Worm (Caenorhabditis elegans): ENCODE measurements around the gene F55C10.4.

F55C10.4 gene

ce11 chrV:11354264-11354663 lies 32.3 kb upstream of the F55C10.4 start:
- no peak for TF ChIP-seq blmp-1 (tag; optimal IDR thresholded peaks at IDR 0.05)
- TF ChIP-seq lin-32 (GFP tag; optimal IDR thresholded peaks at IDR 0.05), result no peak
- TF ChIP-seq ces-1 (GFP tag; optimal IDR thresholded peaks at IDR 0.05), result peak; percentile 52
- TF ChIP-seq snpc-4 (tag; optimal IDR thresholded peaks at IDR 0.05), result no peak
- TF ChIP-seq cnd-1 (tag; optimal IDR thresholded peaks at IDR 0.05), result no peak

- no peak for TF ChIP-seq sem-2 (GFP tag; optimal IDR thresholded peaks at IDR 0.05)
Observed at ce11 chrV:11363575-11363974, 23.0 kb upstream of the F55C10.4 start.

ce11 chrV:11366129-11366528 lies 20.4 kb upstream of the F55C10.4 start, which contains the start of gene dop-5:
Gene dop-5 (minus strand): TSS chrV:11366229.
- TF ChIP-seq flh-1 (GFP tag; optimal IDR thresholded peaks at IDR 0.05), result no peak
- no peak for TF ChIP-seq lsy-2 (tag; optimal IDR thresholded peaks at IDR 0.05)
- TF ChIP-seq unc-62 (GFP tag; optimal IDR thresholded peaks at IDR 0.05), result no peak
- TF ChIP-seq nhr-28 (tag; optimal IDR thresholded peaks at IDR 0.05), result no peak

ce11 chrV:11372284-11372878 lies 14.1 kb upstream of the F55C10.4 start:
- TF ChIP-seq cnd-1 (tag; optimal IDR thresholded peaks at IDR 0.05), result no peak
- TF ChIP-seq ces-1 (GFP tag; optimal IDR thresholded peaks at IDR 0.05), result peak; percentile 73

ce11 chrV:11373918-11374317 lies 12.6 kb upstream of the F55C10.4 start:
- no peak for TF ChIP-seq unc-120 (tag; optimal IDR thresholded peaks at IDR 0.05; ENCODE audit: poor library complexity, severe bottlenecking)
- peak; percentile 92 for TF ChIP-seq zip-8 (tag; optimal IDR thresholded peaks at IDR 0.05)

ce11 chrV:11375150-11375792 lies 11.3 kb upstream of the F55C10.4 start, which contains the start of gene cnb-1:
Gene cnb-1 (plus strand): TSS chrV:11375742.
- TF ChIP-seq lin-32 (GFP tag; optimal IDR thresholded peaks at IDR 0.05) (no peak), ceh-39 (tag; optimal IDR thresholded peaks at IDR 0.05) (no peak), hlh-1 (tag; optimal IDR thresholded peaks at IDR 0.05) (peak; percentile 19), mep-1 (tag; optimal IDR thresholded peaks at IDR 0.05) (peak; percentile 20), nhr-28 (tag; optimal IDR thresholded peaks at IDR 0.05) (no peak), lin-13 (tag; optimal IDR thresholded peaks at IDR 0.05) (no peak), unc-120 (tag; optimal IDR thresholded peaks at IDR 0.05; ENCODE audit: poor library complexity, severe bottlenecking) (peak; percentile 78), nhr-12 (tag; optimal IDR thresholded peaks at IDR 0.05) (no peak), cnd-1 (tag; optimal IDR thresholded peaks at IDR 0.05) (no peak), elt-3 (tag; optimal IDR thresholded peaks at IDR 0.05) (no peak), mls-2 (tag; optimal IDR thresholded peaks at IDR 0.05) (peak; percentile 42), ces-1 (GFP tag; optimal IDR thresholded peaks at IDR 0.05) (peak; percentile 81), nhr-2 (tag; optimal IDR thresholded peaks at IDR 0.05) (no peak), ceh-43 (GFP tag; optimal IDR thresholded peaks at IDR 0.05) (no peak), unc-62 (GFP tag; optimal IDR thresholded peaks at IDR 0.05) (peak; percentile 63), sem-2 (GFP tag; optimal IDR thresholded peaks at IDR 0.05) (no peak), ceh-83 (GFP tag; optimal IDR thresholded peaks at IDR 0.05) (no peak)

ce11 chrV:11379341-11379740 lies 7.2 kb upstream of the F55C10.4 start:
- TF ChIP-seq mls-2 (tag; optimal IDR thresholded peaks at IDR 0.05) (no peak), mep-1 (tag; optimal IDR thresholded peaks at IDR 0.05) (no peak), ces-1 (GFP tag; optimal IDR thresholded peaks at IDR 0.05) (peak; percentile 70), elt-1 (tag; optimal IDR thresholded peaks at IDR 0.05; ENCODE audit: borderline replicate concordance, insufficient read depth) (no peak)

- no peak for TF ChIP-seq elt-1 (tag; optimal IDR thresholded peaks at IDR 0.05; ENCODE audit: borderline replicate concordance, insufficient read depth)
- TF ChIP-seq M03D4.4 (tag; optimal IDR thresholded peaks at IDR 0.05), result no peak
- no peak for TF ChIP-seq lin-13 (tag; optimal IDR thresholded peaks at IDR 0.05)
- TF ChIP-seq nhr-2 (tag; optimal IDR thresholded peaks at IDR 0.05), result no peak
- no peak for TF ChIP-seq ham-2 (GFP tag; optimal IDR thresholded peaks at IDR 0.05)
- TF ChIP-seq mab-5 (tag; optimal IDR thresholded peaks at IDR 0.05), result no peak
- no peak for TF ChIP-seq drap-1 (GFP tag; optimal IDR thresholded peaks at IDR 0.05)
Observed at ce11 chrV:11380571-11380970, 6.0 kb upstream of the F55C10.4 start.
